Worm (Caenorhabditis elegans): ENCODE results near the gene Y49F6B.2.

ce11 chrII:3516175-3516574 is 13.4 kb downstream of the Y49F6B.2 start:
- no peak for TF ChIP-seq ztf-23 (GFP tag; IDR thresholded peaks at IDR 0.05)
- TF ChIP-seq ref-1 (GFP tag; conservative IDR thresholded peaks at IDR 0.05): no peak
- TF ChIP-seq cog-1 (tag; optimal IDR thresholded peaks at IDR 0.05): no peak
- no peak for TF ChIP-seq flt-1 (GFP tag; IDR thresholded peaks at IDR 0.05)
- TF ChIP-seq tab-1 (GFP tag; IDR thresholded peaks at IDR 0.05): no peak
- no peak for TF ChIP-seq ztf-29 (GFP tag; IDR thresholded peaks at IDR 0.05)

Data from whole organism, midembryonic.